Worm (Caenorhabditis elegans) whole organism, mixed stage, embryonic: Measurements from ENCODE around the gene F48D6.4.

Experiments
- drap-1 ChIP-seq: fragments of 200-800 bp; sonication (Bioruptor generic); optimal IDR thresholded peaks from 3 replicates; lab custom pipeline; 2018; ENCODE audit warnings: mild to moderate bottlenecking, missing genetic modification characterization, missing compliant biosample characterization
- lin-13 ChIP-seq: fragments of 150-350 bp; optimal IDR thresholded peaks from 2 replicates; lab custom pipeline; 2014; ENCODE audit warnings: missing biosample characterization, missing genetic modification characterization
- snpc-4 ChIP-seq: fragments of 150-350 bp; optimal IDR thresholded peaks from 2 replicates; lab custom pipeline; 2014; ENCODE audit warnings: missing biosample characterization, missing genetic modification characterization
- ztf-11 ChIP-seq: fragments of 150-350 bp; optimal IDR thresholded peaks from 2 replicates; lab custom pipeline; 2014; ENCODE audit warnings: missing biosample characterization, missing genetic modification characterization

DNA sequence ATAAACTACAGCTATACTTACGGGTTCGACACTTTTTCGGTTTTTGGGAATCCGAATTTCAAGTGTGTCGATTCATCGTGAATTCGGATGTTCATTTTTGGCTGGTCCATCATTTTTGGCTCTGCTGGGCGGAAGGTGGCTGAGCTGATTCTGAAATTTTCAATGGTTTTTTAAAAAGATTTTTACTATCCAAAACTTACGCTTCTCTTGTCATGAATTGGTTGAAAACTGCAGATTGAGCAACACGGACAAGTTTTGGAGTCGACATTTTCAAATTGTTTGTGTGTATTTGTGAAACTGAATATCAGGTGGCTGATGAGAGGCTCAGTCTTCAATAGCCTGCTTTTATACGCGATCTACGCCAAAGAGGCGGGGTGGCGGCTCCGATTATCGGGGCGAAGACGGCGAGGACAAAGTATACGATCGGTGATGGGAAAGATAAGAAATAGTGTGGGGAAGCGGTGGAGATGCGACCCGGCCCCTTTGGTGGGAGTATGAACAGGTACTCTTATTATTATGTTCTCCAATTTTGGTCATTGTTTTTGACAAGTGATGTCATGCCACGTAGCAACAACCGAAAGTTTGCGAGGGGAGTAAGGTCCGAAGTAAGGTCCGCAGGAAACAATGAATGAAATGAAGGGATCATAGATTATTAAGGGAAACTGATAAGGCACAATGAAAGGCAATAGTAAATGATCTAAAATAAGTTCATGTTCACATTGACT lies at the start of gene F48D6.4:
- TF ChIP-seq drap-1 (GFP tag; lab: Kevin White, UChicago), result no peak
- no peak for TF ChIP-seq ztf-11 (tag; lab: Kevin White, UChicago)
- TF ChIP-seq snpc-4 (tag; lab: Kevin White, UChicago), result no peak
- no peak for TF ChIP-seq lin-13
